Worm (Caenorhabditis elegans) whole organism, young adult: ENCODE measurements around the gene slc-17.3.

Experiments
- B0261.1 ChIP-seq: sonication (generic microtip); optimal IDR thresholded peaks from 2 replicates; lab custom pipeline; 2016; ENCODE audit warnings: mild to moderate bottlenecking, missing genetic modification characterization, moderate library complexity, missing compliant biosample characterization
- T07F8.4 ChIP-seq: sonication (generic microtip); optimal IDR thresholded peaks from 2 replicates; lab custom pipeline; 2016; ENCODE audit warnings: mild to moderate bottlenecking, missing genetic modification characterization, moderate library complexity, missing compliant biosample characterization
- Y53G8AR.9 ChIP-seq: fragments of 200-800 bp; sonication (Bioruptor generic); conservative IDR thresholded peaks from 2 replicates; pipeline ENCODE4 v1.3.6; 2022; ENCODE audit warnings: missing genetic modification reagents, missing genetic modification characterization, missing compliant biosample characterization
- athp-1 ChIP-seq: sonication (generic microtip); optimal IDR thresholded peaks from 2 replicates; lab custom pipeline; 2017; ENCODE audit warnings: mild to moderate bottlenecking, missing genetic modification characterization, missing compliant biosample characterization
- dpff-1 ChIP-seq: sonication (generic microtip); optimal IDR thresholded peaks from 2 replicates; lab custom pipeline; 2017; ENCODE audit warnings: mild to moderate bottlenecking, missing genetic modification characterization, missing compliant biosample characterization
- efl-1 ChIP-seq: fragments of 150-350 bp; optimal IDR thresholded peaks from 2 replicates; lab custom pipeline; 2014; ENCODE audit warnings: missing biosample characterization, missing genetic modification reagents, missing genetic modification characterization
- ekl-4 ChIP-seq: fragments of 200-800 bp; sonication (Bioruptor generic); IDR thresholded peaks from 2 replicates; pipeline ENCODE4 v1.3.6; 2022; ENCODE audit warnings: missing genetic modification reagents, missing genetic modification characterization, missing compliant biosample characterization
- lir-1 ChIP-seq: fragments of 200-800 bp; sonication (Bioruptor generic); conservative IDR thresholded peaks from 2 replicates; pipeline ENCODE4 v1.3.6; 2022; ENCODE audit warnings: missing genetic modification reagents, missing genetic modification characterization, missing compliant biosample characterization
- mcd-1 ChIP-seq: fragments of 200-800 bp; sonication (Bioruptor generic); IDR thresholded peaks from 2 replicates; pipeline ENCODE4 v1.3.6; 2022; ENCODE audit warnings: missing genetic modification reagents, missing genetic modification characterization, missing compliant biosample characterization
- pha-4 ChIP-seq: fragments of 150-350 bp; sonication (generic microtip); optimal IDR thresholded peaks from 2 replicates; lab custom pipeline; 2014; ENCODE audit warnings: missing biosample characterization, missing genetic modification reagents, missing genetic modification characterization
- sea-2 ChIP-seq: fragments of 200-800 bp; sonication (Bioruptor generic); IDR thresholded peaks from 2 replicates; pipeline ENCODE4 v1.3.6; 2022; ENCODE audit warnings: missing genetic modification characterization, missing compliant biosample characterization
- snpc-3.4 ChIP-seq: sonication (generic microtip); optimal IDR thresholded peaks from 2 replicates; lab custom pipeline; 2017; ENCODE audit warnings: missing genetic modification characterization, mild to moderate bottlenecking, missing compliant biosample characterization, antibody characterized with exemption, moderate library complexity, missing genotype, missing genetic modification reagents
- snpc-4 ChIP-seq, 5 experiments: fragments of 150-350 bp in 1 of 5; sonication (generic microtip) in 4 of 5; optimal IDR thresholded peaks; 2 replicates each; lab custom pipeline; 2014 to 2018; ENCODE audit warnings: missing genetic modification characterization in 5 of 5, missing biosample characterization in 3 of 5, antibody characterized with exemption in 2 of 5, mild to moderate bottlenecking in 2 of 5, missing compliant biosample characterization in 2 of 5, missing genotype in 2 of 5, moderate library complexity in 2 of 5, missing genetic modification reagents in 1 of 5

DNA sequence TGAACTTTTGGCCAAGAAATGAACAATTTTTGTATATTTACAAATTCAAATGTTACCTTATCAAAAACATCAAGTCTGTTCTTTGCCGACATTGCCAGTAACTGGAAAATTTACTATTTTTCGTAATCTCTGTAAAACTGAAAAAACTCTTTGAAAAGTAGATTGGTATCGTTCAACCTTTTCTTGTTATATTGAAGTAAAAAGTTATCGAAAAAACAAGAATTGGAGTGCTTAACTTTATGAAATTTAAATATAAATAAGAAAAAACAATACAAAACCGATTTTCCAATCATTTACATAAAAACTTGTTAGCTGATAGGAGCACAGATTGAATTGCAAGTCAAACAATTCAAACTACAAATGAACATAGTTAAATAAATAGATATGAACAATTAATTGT lies 19.8 kb upstream of the slc-17.3 start, which contains the start of gene ZK688.11:
- TF ChIP-seq B0261.1 (tag; lab: Kevin White, UChicago) (no peak), ekl-4 (GFP tag; lab: Robert Waterston, UW) (no peak), sea-2 (GFP tag; lab: Robert Waterston, UW) (no peak), snpc-4 (GFP tag; optimal IDR thresholded peaks at IDR 0.05; lab: Kevin White, UChicago) (no peak), snpc-4 (tag; optimal IDR thresholded peaks at IDR 0.05; lab: Kevin White, UChicago) (no peak), mcd-1 (GFP tag; lab: Robert Waterston, UW) (no peak), snpc-3.4 (tag; lab: Kevin White, UChicago) (no peak), athp-1 (tag; lab: Kevin White, UChicago) (no peak), efl-1 (GFP tag; lab: Kevin White, UChicago) (no peak), Y53G8AR.9 (GFP tag; lab: Robert Waterston, UW) (no peak), lir-1 (GFP tag; lab: Robert Waterston, UW) (no peak), dpff-1 (tag; lab: Kevin White, UChicago) (no peak), pha-4 (tag; lab: Kevin White, UChicago) (no peak), T07F8.4 (tag; lab: Kevin White, UChicago) (no peak)
